4 fruit fly cellular contexts compared by ENCODE assay signal in genomic region chr2L:19342018-19342417, dm6.
A peak's percentile ranks its signal among the peaks of the same experiment; 100 is the strongest.
TF ChIP-seq lines count a peak whose summit lies in the region.

No protein-coding gene starts in this region.

- no peak for TF ChIP-seq CTCF in whole organism, embryonic (GFP tag; optimal IDR thresholded peaks at IDR 0.05; lab: Kevin White, UChicago)

TF ChIP-seq in whole organism, embryonic, 481 proteins besides CTCF, POLR2A, EP300 and RAD21 (continues in another document):
- TF ChIP-seq gro (GFP tag; optimal IDR thresholded peaks at IDR 0.05; lab: Kevin White, UChicago) (no peak), ac (GFP tag; optimal IDR thresholded peaks at IDR 0.05; lab: Kevin White, UChicago) (no peak), nom (GFP tag; optimal IDR thresholded peaks at IDR 0.05; lab: Kevin White, UChicago) (peak; percentile 86), CG8944 (GFP tag; optimal IDR thresholded peaks at IDR 0.05; lab: Kevin White, UChicago) (peak; percentile 4), Doc3 (GFP tag; IDR thresholded peaks at IDR 0.05; lab: Robert Waterston, UW; ENCODE audit: partially characterized antibody) (no peak), Nf-YA (GFP tag; IDR thresholded peaks at IDR 0.05; lab: Robert Waterston, UW) (no peak), zfh1 (GFP tag; IDR thresholded peaks at IDR 0.05; lab: Robert Waterston, UW) (peak; percentile 63; the same call in 2 of the 3 replicates), CG17802 (tag; optimal IDR thresholded peaks at IDR 0.05; lab: Kevin White, UChicago) (no peak), CG7556 (GFP tag; optimal IDR thresholded peaks at IDR 0.05; lab: Kevin White, UChicago) (peak; percentile 26), CG18619 (GFP tag; optimal IDR thresholded peaks at IDR 0.05; lab: Kevin White, UChicago) (no peak), sima (GFP tag; optimal IDR thresholded peaks at IDR 0.05; lab: Kevin White, UChicago) (no peak), dmrt99B (tag; optimal IDR thresholded peaks at IDR 0.05; lab: Kevin White, UChicago) (peak; percentile 52), CG2678 (tag; optimal IDR thresholded peaks at IDR 0.05; lab: Kevin White, UChicago) (peak; percentile 55), mam (GFP tag; optimal IDR thresholded peaks at IDR 0.05; lab: Kevin White, UChicago) (no peak), prd (optimal IDR thresholded peaks at IDR 0.05; lab: Kevin White, UChicago) (no peak), prd (GFP tag; IDR thresholded peaks at IDR 0.05; lab: Robert Waterston, UW) (peak; percentile 52; the same call in 1 of the 3 replicates), vfl (GFP tag; optimal IDR thresholded peaks at IDR 0.05; lab: Kevin White, UChicago) (no peak), CG2875 (GFP tag; optimal IDR thresholded peaks at IDR 0.05; lab: Kevin White, UChicago) (peak; percentile 50), Oli (tag; optimal IDR thresholded peaks at IDR 0.05; lab: Kevin White, UChicago) (peak; percentile 66), CG18262 (tag; optimal IDR thresholded peaks at IDR 0.05; lab: Kevin White, UChicago) (peak; percentile 76), CG17186 (GFP tag; optimal IDR thresholded peaks at IDR 0.05; lab: Kevin White, UChicago) (no peak), Chrac-16 (GFP tag; optimal IDR thresholded peaks at IDR 0.05; lab: Kevin White, UChicago) (peak; percentile 23), CG16815 (GFP tag; optimal IDR thresholded peaks at IDR 0.05; lab: Kevin White, UChicago) (peak; percentile 53)

TF ChIP-seq in whole organism, prepupa, 60 proteins besides CTCF, POLR2A, EP300 and RAD21 (continues in another document):
- TF ChIP-seq Sox14 (GFP tag; optimal IDR thresholded peaks at IDR 0.05; lab: Kevin White, UChicago), result peak; percentile 89
- peak; percentile 66 for TF ChIP-seq CG8632 (GFP tag; optimal IDR thresholded peaks at IDR 0.05; lab: Kevin White, UChicago)
- peak; percentile 73 for TF ChIP-seq net (GFP tag; optimal IDR thresholded peaks at IDR 0.05; lab: Kevin White, UChicago)
- peak; percentile 83 for TF ChIP-seq Gug (GFP tag; IDR thresholded peaks at IDR 0.05; lab: Robert Waterston, UW)
- peak; percentile 81 for TF ChIP-seq CG32006 (GFP tag; optimal IDR thresholded peaks at IDR 0.05; lab: Kevin White, UChicago)
- peak; percentile 77 to 86 for TF ChIP-seq ss (GFP tag; optimal IDR thresholded peaks at IDR 0.05; lab: Kevin White, UChicago)
- TF ChIP-seq fd85E (GFP tag; optimal IDR thresholded peaks at IDR 0.05; lab: Kevin White, UChicago), result peak; percentile 0
- peak; percentile 92 for TF ChIP-seq CG10669 (GFP tag; optimal IDR thresholded peaks at IDR 0.05; lab: Kevin White, UChicago)
- TF ChIP-seq CG6854 (GFP tag; optimal IDR thresholded peaks at IDR 0.05; lab: Kevin White, UChicago), result no peak
- TF ChIP-seq CG6276 (GFP tag; optimal IDR thresholded peaks at IDR 0.05; lab: Kevin White, UChicago), result peak; percentile 68
- TF ChIP-seq achi (GFP tag; optimal IDR thresholded peaks at IDR 0.05; lab: Kevin White, UChicago), result peak; percentile 84
- TF ChIP-seq Eip75B (GFP tag; optimal IDR thresholded peaks at IDR 0.05; lab: Kevin White, UChicago), result peak; percentile 91
- TF ChIP-seq CG11762 (GFP tag; optimal IDR thresholded peaks at IDR 0.05; lab: Kevin White, UChicago; ENCODE audit: insufficient read depth), result peak; percentile 78
- peak; percentile 56 for TF ChIP-seq dac (GFP tag; optimal IDR thresholded peaks at IDR 0.05; lab: Kevin White, UChicago)
- TF ChIP-seq CG10631 (GFP tag; optimal IDR thresholded peaks at IDR 0.05; lab: Kevin White, UChicago), result peak; percentile 95
- TF ChIP-seq Hr4 (GFP tag; optimal IDR thresholded peaks at IDR 0.05; lab: Kevin White, UChicago), result peak; percentile 86
- no peak for TF ChIP-seq Smox (GFP tag; optimal IDR thresholded peaks at IDR 0.05; lab: Kevin White, UChicago)
- peak; percentile 82 for TF ChIP-seq CG3919 (GFP tag; optimal IDR thresholded peaks at IDR 0.05; lab: Kevin White, UChicago)
- TF ChIP-seq CG6792 (GFP tag; optimal IDR thresholded peaks at IDR 0.05; lab: Kevin White, UChicago), result peak; percentile 76
- no peak for TF ChIP-seq cyc (GFP tag; optimal IDR thresholded peaks at IDR 0.05; lab: Kevin White, UChicago)
- no peak for TF ChIP-seq Ets21C (GFP tag; optimal IDR thresholded peaks at IDR 0.05; lab: Kevin White, UChicago)
- TF ChIP-seq svp (GFP tag; lab: Kevin White, UChicago), result peak; percentile 9
- peak; percentile 95 for TF ChIP-seq Eip78C (GFP tag; lab: Kevin White, UChicago)
- TF ChIP-seq pdm3 (GFP tag; optimal IDR thresholded peaks at IDR 0.05; lab: Kevin White, UChicago), result peak; percentile 86

TF ChIP-seq in whole organism, pupa, 21 proteins besides CTCF, POLR2A, EP300 and RAD21:
- TF ChIP-seq D1 (tag; optimal IDR thresholded peaks at IDR 0.05; lab: Kevin White, UChicago) (peak; percentile 86), fd96Ca (GFP tag; IDR thresholded peaks at IDR 0.05; lab: Robert Waterston, UW) (peak; percentile 83), CG13204 (GFP tag; optimal IDR thresholded peaks at IDR 0.05; lab: Kevin White, UChicago) (peak; percentile 86), CG32121 (GFP tag; IDR thresholded peaks at IDR 0.05; lab: Robert Waterston, UW) (peak; percentile 71), CG4496 (GFP tag; IDR thresholded peaks at IDR 0.05; lab: Robert Waterston, UW) (peak; percentile 92), CG8159 (tag; optimal IDR thresholded peaks at IDR 0.05; lab: Kevin White, UChicago) (peak; percentile 94), Ets98B (GFP tag; IDR thresholded peaks at IDR 0.05; lab: Robert Waterston, UW) (peak; percentile 86), Pif1B (GFP tag; optimal IDR thresholded peaks at IDR 0.05; lab: Kevin White, UChicago) (peak; percentile 78), CG14655 (GFP tag; optimal IDR thresholded peaks at IDR 0.05; lab: Kevin White, UChicago) (peak; percentile 91), CG9948 (tag; optimal IDR thresholded peaks at IDR 0.05; lab: Kevin White, UChicago) (peak; percentile 96), CG15710 (tag; optimal IDR thresholded peaks at IDR 0.05; lab: Kevin White, UChicago) (peak; percentile 94), Pif1A (GFP tag; optimal IDR thresholded peaks at IDR 0.05; lab: Kevin White, UChicago) (peak; percentile 90), CG10348 (GFP tag; IDR thresholded peaks at IDR 0.05; lab: Robert Waterston, UW) (no peak), EcR (GFP tag; optimal IDR thresholded peaks at IDR 0.05; lab: Kevin White, UChicago) (no peak), gl (tag; optimal IDR thresholded peaks at IDR 0.05; lab: Kevin White, UChicago) (peak; percentile 93), CG17806 (tag; optimal IDR thresholded peaks at IDR 0.05; lab: Kevin White, UChicago) (peak; percentile 97), Snoo (tag; optimal IDR thresholded peaks at IDR 0.05; lab: Kevin White, UChicago) (no peak), CG34367 (tag; optimal IDR thresholded peaks at IDR 0.05; lab: Kevin White, UChicago) (peak; percentile 97), CG8301 (tag; optimal IDR thresholded peaks at IDR 0.05; lab: Kevin White, UChicago) (peak; percentile 89), rn (GFP tag; IDR thresholded peaks at IDR 0.05; lab: Robert Waterston, UW) (peak; percentile 80), CG12605 (GFP tag; IDR thresholded peaks at IDR 0.05; lab: Robert Waterston, UW) (peak; percentile 78)

TF ChIP-seq in whole organism, wandering third instar larva, 38 proteins besides CTCF, POLR2A, EP300 and RAD21:
- TF ChIP-seq lola (GFP tag; optimal IDR thresholded peaks at IDR 0.05; lab: Kevin White, UChicago), result no peak
- no peak for TF ChIP-seq Vsx2 (GFP tag; optimal IDR thresholded peaks at IDR 0.05; lab: Kevin White, UChicago; ENCODE audit: partially characterized antibody)
- TF ChIP-seq Hr78 (GFP tag; optimal IDR thresholded peaks at IDR 0.05; lab: Kevin White, UChicago), result no peak
- TF ChIP-seq ey (GFP tag; optimal IDR thresholded peaks at IDR 0.05; lab: Kevin White, UChicago), result peak; percentile 12
- no peak for TF ChIP-seq dsf (GFP tag; optimal IDR thresholded peaks at IDR 0.05; lab: Kevin White, UChicago; ENCODE audit: borderline replicate concordance)
- TF ChIP-seq Mio (GFP tag; optimal IDR thresholded peaks at IDR 0.05; lab: Kevin White, UChicago), result no peak
- no peak for TF ChIP-seq CG9705 (GFP tag; optimal IDR thresholded peaks at IDR 0.05; lab: Kevin White, UChicago)
- TF ChIP-seq CrebA (GFP tag; optimal IDR thresholded peaks at IDR 0.05; lab: Kevin White, UChicago; ENCODE audit: borderline replicate concordance), result no peak
- peak; percentile 1 for TF ChIP-seq rgr (GFP tag; optimal IDR thresholded peaks at IDR 0.05; lab: Kevin White, UChicago)
- TF ChIP-seq jim (GFP tag; optimal IDR thresholded peaks at IDR 0.05; lab: Kevin White, UChicago), result no peak
- TF ChIP-seq Myc (optimal IDR thresholded peaks at IDR 0.05; lab: Kevin White, UChicago), result no peak
- TF ChIP-seq CG32264 (GFP tag; optimal IDR thresholded peaks at IDR 0.05; lab: Kevin White, UChicago), result no peak
- no peak for TF ChIP-seq brk (GFP tag; optimal IDR thresholded peaks at IDR 0.05; lab: Kevin White, UChicago)
- TF ChIP-seq foxo (GFP tag; optimal IDR thresholded peaks at IDR 0.05; lab: Kevin White, UChicago), result peak in 1 of 2 experiments; percentile 10
- no peak for TF ChIP-seq N (GFP tag; optimal IDR thresholded peaks at IDR 0.05; lab: Kevin White, UChicago)
- TF ChIP-seq fru (GFP tag; optimal IDR thresholded peaks at IDR 0.05; lab: Kevin White, UChicago), result peak; percentile 20
- peak; percentile 9 for TF ChIP-seq h (GFP tag; optimal IDR thresholded peaks at IDR 0.05; lab: Kevin White, UChicago)
- peak; percentile 1 for TF ChIP-seq Hnf4 (GFP tag; optimal IDR thresholded peaks at IDR 0.05; lab: Kevin White, UChicago)
- TF ChIP-seq woc (GFP tag; optimal IDR thresholded peaks at IDR 0.05; lab: Kevin White, UChicago), result no peak
- peak; percentile 16 for TF ChIP-seq HLH106 (tag; optimal IDR thresholded peaks at IDR 0.05; lab: Kevin White, UChicago)
- TF ChIP-seq Rel (GFP tag; optimal IDR thresholded peaks at IDR 0.05; lab: Kevin White, UChicago), result no peak
- no peak for TF ChIP-seq Rel (tag; optimal IDR thresholded peaks at IDR 0.05; lab: Kevin White, UChicago)

Comparison
In these comparisons a context has a peak if more than half of its experiments do, and no peak if none do; other contexts are left out.
1. Of the 7 proteins assayed by ChIP-seq in both whole organism, embryonic and whole organism, prepupa: peak only in whole organism, embryonic: Blimp-1 and Sox102F; only in whole organism, prepupa: CG16779, Gug, Hr39 and Lpt; in both: none; in neither: 1.